Fruit fly (Drosophila melanogaster): ENCODE data around the gene Ype.

Ype gene

dm6 chrX:13412941-13413613 is 25.9 kb upstream of the Ype start, which contains the start of the genes CG1998 and Set2 (continued):
- TF ChIP-seq eyg (GFP tag; optimal IDR thresholded peaks at IDR 0.05) (no peak), CG10959 (GFP tag; IDR thresholded peaks at IDR 0.05) (no peak), CG42726 (GFP tag; IDR thresholded peaks at IDR 0.05; ENCODE audit: partially characterized antibody) (peak; percentile 60; the same call in 1 of the 2 replicates), CG9932 (GFP tag; IDR thresholded peaks at IDR 0.05) (no peak), CG11560 (tag; IDR thresholded peaks at IDR 0.05) (no peak; the same call in 2 of the 3 replicates), bsh (GFP tag; optimal IDR thresholded peaks at IDR 0.05) (no peak), CG14667 (GFP tag; IDR thresholded peaks at IDR 0.05) (no peak), h (optimal IDR thresholded peaks at IDR 0.05) (no peak), dmrt11E (tag; optimal IDR thresholded peaks at IDR 0.05) (no peak), ATbp (GFP tag; optimal IDR thresholded peaks at IDR 0.05) (no peak), Lim3 (GFP tag; IDR thresholded peaks at IDR 0.05) (no peak), CG18619 (GFP tag; optimal IDR thresholded peaks at IDR 0.05) (no peak), ranshi (GFP tag; IDR thresholded peaks at IDR 0.05) (no peak), slou (GFP tag; optimal IDR thresholded peaks at IDR 0.05) (no peak), CG2712 (tag; optimal IDR thresholded peaks at IDR 0.05) (peak; percentile 51), CG9727 (GFP tag; optimal IDR thresholded peaks at IDR 0.05) (peak; percentile 28), CG2889 (GFP tag; IDR thresholded peaks at IDR 0.05) (no peak), Gug (GFP tag; IDR thresholded peaks at IDR 0.05) (no peak), CG6254 (GFP tag; optimal IDR thresholded peaks at IDR 0.05) (no peak), NC2β (GFP tag; optimal IDR thresholded peaks at IDR 0.05) (peak; percentile 15), Bgb (GFP tag; IDR thresholded peaks at IDR 0.05; ENCODE audit: partially characterized antibody) (peak; percentile 54; the same call in 1 of the 2 replicates), Lhr (GFP tag; optimal IDR thresholded peaks at IDR 0.05) (peak; percentile 91), dan (GFP tag; IDR thresholded peaks at IDR 0.05) (no peak), sug (tag; optimal IDR thresholded peaks at IDR 0.05) (no peak), chinmo (GFP tag; IDR thresholded peaks at IDR 0.05; ENCODE audit: partially characterized antibody) (peak; percentile 96), Dip3 (GFP tag; optimal IDR thresholded peaks at IDR 0.05) (no peak), CG9876 (GFP tag; optimal IDR thresholded peaks at IDR 0.05) (peak; percentile 5), CG2120 (GFP tag; optimal IDR thresholded peaks at IDR 0.05) (peak; percentile 56), CG30403 (GFP tag; optimal IDR thresholded peaks at IDR 0.05) (no peak), corto (GFP tag; optimal IDR thresholded peaks at IDR 0.05) (no peak), Dbx (GFP tag; IDR thresholded peaks at IDR 0.05) (peak; percentile 38; the same call in 1 of the 3 replicates), dati (GFP tag; IDR thresholded peaks at IDR 0.05) (no peak), ab (GFP tag; optimal IDR thresholded peaks at IDR 0.05) (no peak), pum (GFP tag; optimal IDR thresholded peaks at IDR 0.05) (no peak), toy (GFP tag; IDR thresholded peaks at IDR 0.05) (no peak), cato (GFP tag; optimal IDR thresholded peaks at IDR 0.05; ENCODE audit: borderline replicate concordance) (no peak), CG1233 (GFP tag; optimal IDR thresholded peaks at IDR 0.05) (peak; percentile 3), Eip74EF (GFP tag; optimal IDR thresholded peaks at IDR 0.05) (no peak), gcm2 (GFP tag; optimal IDR thresholded peaks at IDR 0.05) (no peak), pho (GFP tag; optimal IDR thresholded peaks at IDR 0.05) (peak; percentile 32), CG31441 (GFP tag; IDR thresholded peaks at IDR 0.05) (no peak; the same call in none of the 2 replicates), Myb (GFP tag; optimal IDR thresholded peaks at IDR 0.05) (peak; percentile 90), CG17568 (GFP tag; optimal IDR thresholded peaks at IDR 0.05) (no peak), tll (GFP tag; optimal IDR thresholded peaks at IDR 0.05) (peak in 1 of 2 experiments; percentile 45), eve (GFP tag; optimal IDR thresholded peaks at IDR 0.05) (no peak), B-H2 (GFP tag; optimal IDR thresholded peaks at IDR 0.05) (no peak), oc (tag; optimal IDR thresholded peaks at IDR 0.05) (no peak), HHEX (GFP tag; optimal IDR thresholded peaks at IDR 0.05) (no peak), CG4617 (GFP tag; optimal IDR thresholded peaks at IDR 0.05; ENCODE audit: borderline replicate concordance) (peak; percentile 56), CG4328 (GFP tag; optimal IDR thresholded peaks at IDR 0.05) (no peak)
